Fruit fly (Drosophila melanogaster) whole organism, embryonic: Measurements from ENCODE around the gene ppl.

Experiments used
- B-H1 ChIP-seq: fragments of 200-800 bp; sonication (Bioruptor generic); IDR thresholded peaks from 3 replicates; pipeline ENCODE4 v1.3.6; 2022; ENCODE audit warnings: missing biosample characterization, missing genetic modification characterization
- CG12104 ChIP-seq: fragments of 200-800 bp; sonication (Bioruptor generic); optimal IDR thresholded peaks from 3 replicates; lab custom pipeline; 2016; ENCODE audit warnings: missing biosample characterization, missing genetic modification characterization
- CG12391 ChIP-seq: fragments of 200-800 bp; sonication (Bioruptor generic); optimal IDR thresholded peaks from 3 replicates; lab custom pipeline; 2018; ENCODE audit warnings: missing biosample characterization, mild to moderate bottlenecking, missing genetic modification characterization, moderate library complexity
- CG12659 ChIP-seq: fragments of 200-800 bp; sonication (Bioruptor generic); optimal IDR thresholded peaks from 3 replicates; lab custom pipeline; 2017; ENCODE audit warnings: mild to moderate bottlenecking, missing biosample characterization, missing genetic modification reagents, missing genetic modification characterization
- CG12942 ChIP-seq: fragments of 200-800 bp; sonication (Bioruptor generic); optimal IDR thresholded peaks from 3 replicates; lab custom pipeline; 2016; ENCODE audit warnings: missing biosample characterization, missing genetic modification characterization
- CG17802 ChIP-seq: fragments of 200-800 bp; sonication (Bioruptor generic); optimal IDR thresholded peaks from 2 replicates; lab custom pipeline; 2018; ENCODE audit warnings: missing biosample characterization, mild to moderate bottlenecking, missing genetic modification characterization, moderate library complexity
- CG17912 ChIP-seq: fragments of 200-800 bp; sonication (Bioruptor generic); optimal IDR thresholded peaks from 2 replicates; lab custom pipeline; 2018; ENCODE audit warnings: missing biosample characterization, mild to moderate bottlenecking, missing genetic modification characterization
- CG2875 ChIP-seq: fragments of 200-800 bp; sonication (Bioruptor generic); optimal IDR thresholded peaks from 2 replicates; lab custom pipeline; 2017; ENCODE audit warnings: missing biosample characterization, mild to moderate bottlenecking, missing genetic modification characterization, missing genetic modification reagents
- CG30403 ChIP-seq: fragments of 200-800 bp; sonication (Bioruptor generic); optimal IDR thresholded peaks from 3 replicates; lab custom pipeline; 2016; ENCODE audit warnings: missing biosample characterization, missing genetic modification characterization
- CG3065 ChIP-seq: fragments of 200-800 bp; sonication (Bioruptor generic); optimal IDR thresholded peaks from 2 replicates; lab custom pipeline; 2016; ENCODE audit warnings: missing biosample characterization, missing genetic modification characterization
- CG3407 ChIP-seq: fragments of 200-800 bp; sonication (Bioruptor generic); optimal IDR thresholded peaks from 2 replicates; lab custom pipeline; 2018; ENCODE audit warnings: missing biosample characterization, mild to moderate bottlenecking, missing genetic modification characterization
- CG34224 ChIP-seq: fragments of 200-800 bp; sonication (Bioruptor generic); IDR thresholded peaks from 3 replicates; pipeline ENCODE4 v1.3.6; 2022; ENCODE audit warnings: missing biosample characterization, missing genetic modification characterization; ENCODE audit not compliant: partially characterized antibody
- CG4820 ChIP-seq: fragments of 200-800 bp; sonication (Bioruptor generic); optimal IDR thresholded peaks from 3 replicates; lab custom pipeline; 2016; ENCODE audit warnings: missing biosample characterization, missing genetic modification characterization
- CG4854 ChIP-seq: fragments of 200-800 bp; sonication (Bioruptor generic); optimal IDR thresholded peaks from 2 replicates; lab custom pipeline; 2016; ENCODE audit warnings: missing biosample characterization, missing genetic modification characterization, inconsistent platforms
- CG5180 ChIP-seq: fragments of 200-800 bp; sonication (Bioruptor generic); optimal IDR thresholded peaks from 3 replicates; lab custom pipeline; 2017; ENCODE audit warnings: missing biosample characterization, missing genetic modification characterization, mild to moderate bottlenecking, moderate library complexity, missing genetic modification reagents
- CG7786 ChIP-seq: fragments of 200-800 bp; sonication (Bioruptor generic); optimal IDR thresholded peaks from 2 replicates; lab custom pipeline; 2016; ENCODE audit warnings: missing biosample characterization, missing genetic modification characterization
- CG8388 ChIP-seq: fragments of 200-800 bp; sonication (Bioruptor generic); optimal IDR thresholded peaks from 2 replicates; lab custom pipeline; 2019; ENCODE audit warnings: missing biosample characterization, mild to moderate bottlenecking, missing genetic modification characterization, moderate library complexity
- CG8478 ChIP-seq: fragments of >200 bp; optimal IDR thresholded peaks from 2 replicates; lab custom pipeline; 2018
- CG9437 ChIP-seq: fragments of 200-800 bp; sonication (Bioruptor generic); optimal IDR thresholded peaks from 2 replicates; lab custom pipeline; 2018; ENCODE audit warnings: missing biosample characterization, mild to moderate bottlenecking, missing genetic modification characterization
- Dll ChIP-seq: fragments of 200-800 bp; sonication (Bioruptor generic); IDR thresholded peaks from 4 replicates; pipeline ENCODE4 v1.3.6; 2022; ENCODE audit warnings: missing biosample characterization, missing genetic modification characterization; ENCODE audit not compliant: partially characterized antibody
- Ets97D ChIP-seq: fragments of 200-800 bp; sonication (Bioruptor generic); optimal IDR thresholded peaks from 3 replicates; lab custom pipeline; 2016; ENCODE audit warnings: missing biosample characterization, missing genetic modification characterization
- Gsc ChIP-seq: fragments of 200-800 bp; sonication (Bioruptor generic); IDR thresholded peaks from 2 replicates; pipeline ENCODE4 v1.3.6; 2022; ENCODE audit warnings: missing biosample characterization, missing genetic modification characterization
- MBD-R2 ChIP-seq: fragments of 200-800 bp; sonication (Bioruptor generic); IDR thresholded peaks from 2 replicates; pipeline ENCODE4 v1.3.6; 2022; ENCODE audit warnings: missing biosample characterization, missing genetic modification characterization
- Nf-YA ChIP-seq: fragments of 200-800 bp; sonication (Bioruptor generic); IDR thresholded peaks from 2 replicates; pipeline ENCODE4 v1.3.6; 2022; ENCODE audit warnings: missing biosample characterization, missing genetic modification characterization
- NfI ChIP-seq: fragments of 200-800 bp; sonication (Bioruptor generic); optimal IDR thresholded peaks from 3 replicates; lab custom pipeline; 2018; ENCODE audit warnings: missing biosample characterization, mild to moderate bottlenecking, missing genetic modification characterization, moderate library complexity
- Oli ChIP-seq: fragments of 200-800 bp; sonication (Bioruptor generic); optimal IDR thresholded peaks from 2 replicates; lab custom pipeline; 2018; ENCODE audit warnings: missing biosample characterization, mild to moderate bottlenecking, missing genetic modification characterization, moderate library complexity
- Pdp1 ChIP-seq, 2 experiments: fragments of 200-800 bp; sonication (Bioruptor generic); optimal IDR thresholded peaks; 3 replicates each; lab custom pipeline; 2016; ENCODE audit warnings: missing biosample characterization in 2 of 2, missing genetic modification characterization in 2 of 2, mild to moderate bottlenecking in 1 of 2, moderate library complexity in 1 of 2
- Rx ChIP-seq: fragments of 200-800 bp; sonication (Bioruptor generic); IDR thresholded peaks from 2 replicates; pipeline ENCODE4 v1.3.6; 2022; ENCODE audit warnings: missing biosample characterization, missing genetic modification characterization
- al ChIP-seq: fragments of 200-800 bp; sonication (Bioruptor generic); IDR thresholded peaks from 2 replicates; pipeline ENCODE4 v1.3.6; 2022; ENCODE audit warnings: missing biosample characterization, missing genetic modification characterization
- ase ChIP-seq: fragments of 200-800 bp; sonication (Bioruptor generic); IDR thresholded peaks from 3 replicates; pipeline ENCODE4 v1.3.6; 2022; ENCODE audit warnings: missing biosample characterization, missing genetic modification characterization
- bcd ChIP-seq: fragments of 200-800 bp; sonication (Bioruptor generic); optimal IDR thresholded peaks from 2 replicates; lab custom pipeline; 2017; ENCODE audit warnings: missing biosample characterization, mild to moderate bottlenecking, missing genetic modification characterization
- ci ChIP-seq: fragments of 200-800 bp; sonication (Bioruptor generic); IDR thresholded peaks from 3 replicates; pipeline ENCODE4 v1.3.6; 2022; ENCODE audit warnings: missing biosample characterization, missing genetic modification characterization
- crol ChIP-seq: fragments of 200-800 bp; sonication (Bioruptor generic); IDR thresholded peaks from 2 replicates; pipeline ENCODE4 v1.3.6; 2022; ENCODE audit warnings: missing biosample characterization, missing genetic modification characterization
- dati ChIP-seq: fragments of 200-800 bp; sonication (Bioruptor generic); IDR thresholded peaks from 2 replicates; pipeline ENCODE4 v1.3.6; 2022; ENCODE audit warnings: missing biosample characterization, missing genetic modification characterization
- disco-r ChIP-seq: fragments of 200-800 bp; sonication (Bioruptor generic); optimal IDR thresholded peaks from 2 replicates; lab custom pipeline; 2016; ENCODE audit warnings: missing biosample characterization, missing genetic modification characterization
- dmrt11E ChIP-seq: fragments of 200-800 bp; sonication (Bioruptor generic); optimal IDR thresholded peaks from 3 replicates; lab custom pipeline; 2018; ENCODE audit warnings: missing biosample characterization, mild to moderate bottlenecking, missing genetic modification characterization, moderate library complexity
- dpn ChIP-seq, 2 experiments: fragments of 200-800 bp; sonication (Bioruptor generic); optimal IDR thresholded peaks; 3 replicates each; lab custom pipeline; 2016; ENCODE audit warnings: missing biosample characterization in 2 of 2, missing genetic modification characterization in 2 of 2
- esg ChIP-seq: fragments of 200-800 bp; sonication (Bioruptor generic); conservative IDR thresholded peaks from 2 replicates; pipeline ENCODE4 v1.3.6; 2022; ENCODE audit warnings: missing biosample characterization, missing genetic modification characterization
- fd3F ChIP-seq: fragments of 200-800 bp; sonication (Bioruptor generic); optimal IDR thresholded peaks from 2 replicates; lab custom pipeline; 2018; ENCODE audit warnings: missing biosample characterization, mild to moderate bottlenecking, missing genetic modification characterization, moderate library complexity
- gcm ChIP-seq: fragments of 200-800 bp; sonication (Bioruptor generic); optimal IDR thresholded peaks from 2 replicates; lab custom pipeline; 2019; ENCODE audit warnings: missing biosample characterization, mild to moderate bottlenecking, missing genetic modification characterization, moderate library complexity
- gem ChIP-seq: fragments of 200-800 bp; sonication (Bioruptor generic); optimal IDR thresholded peaks from 2 replicates; lab custom pipeline; 2019; ENCODE audit warnings: missing biosample characterization, mild to moderate bottlenecking, missing genetic modification characterization, moderate library complexity
- hth ChIP-seq: fragments of >200 bp; optimal IDR thresholded peaks from 2 replicates; lab custom pipeline; 2017; ENCODE audit warnings: inconsistent platforms
- lab ChIP-seq: fragments of 200-800 bp; sonication (Bioruptor generic); optimal IDR thresholded peaks from 3 replicates; lab custom pipeline; 2017; ENCODE audit warnings: missing biosample characterization, missing genetic modification characterization, mild to moderate bottlenecking, moderate library complexity, missing genetic modification reagents
- lilli ChIP-seq: fragments of 200-800 bp; sonication (Bioruptor generic); optimal IDR thresholded peaks from 3 replicates; lab custom pipeline; 2016; ENCODE audit warnings: missing biosample characterization, missing genetic modification characterization
- lov ChIP-seq, 2 experiments: fragments of 200-800 bp in 1 of 2; fragments of >200 bp in 1 of 2; sonication (Bioruptor generic) in 1 of 2; IDR thresholded peaks in 1 of 2; optimal IDR thresholded peaks in 1 of 2; 2 replicates in 1 of 2; 3 replicates in 1 of 2; pipeline versions ENCODE4 v1.3.6 to Lab custom; 2017 to 2022; ENCODE audit warnings: missing biosample characterization in 1 of 2, missing genetic modification characterization in 1 of 2
- pfk ChIP-seq: fragments of 200-800 bp; sonication (Bioruptor generic); optimal IDR thresholded peaks from 2 replicates; lab custom pipeline; 2018; ENCODE audit warnings: missing biosample characterization, mild to moderate bottlenecking, missing genetic modification characterization, moderate library complexity
- salm ChIP-seq: fragments of 200-800 bp; sonication (Bioruptor generic); optimal IDR thresholded peaks from 2 replicates; lab custom pipeline; 2018; ENCODE audit warnings: missing biosample characterization, mild to moderate bottlenecking, missing genetic modification characterization
- twi ChIP-seq: fragments of 200-800 bp; optimal IDR thresholded peaks from 2 replicates; lab custom pipeline; 2019; ENCODE audit warnings: missing biosample characterization, mild to moderate bottlenecking, missing genetic modification characterization, moderate library complexity
- vnd ChIP-seq: fragments of 200-800 bp; sonication (Bioruptor generic); IDR thresholded peaks from 3 replicates; pipeline ENCODE4 v1.3.6; 2022; ENCODE audit warnings: missing biosample characterization, missing genetic modification characterization; ENCODE audit not compliant: partially characterized antibody
- yki ChIP-seq: fragments of >200 bp; optimal IDR thresholded peaks from 3 replicates; lab custom pipeline; 2018

The ppl gene

DNA sequence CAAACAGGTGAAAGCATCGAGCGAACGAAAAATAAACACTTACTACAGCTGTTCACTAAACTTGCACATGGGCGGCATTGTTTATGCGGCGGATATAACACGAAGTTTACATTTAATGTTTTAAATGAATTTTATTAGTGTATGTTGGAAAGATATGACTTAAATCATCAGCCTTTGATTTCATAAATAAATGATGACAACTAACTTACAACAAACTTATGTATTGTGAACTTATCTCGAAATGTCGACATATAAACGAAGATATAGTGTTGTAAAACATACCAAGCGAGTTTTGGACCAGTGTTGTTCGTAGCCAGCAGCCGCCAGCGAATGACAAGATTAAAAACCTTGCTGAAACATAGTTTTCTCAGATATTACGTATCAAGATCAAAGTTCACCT is 23.1 kb upstream of the ppl start, which contains the start of the genes CG11309 and CG7632 (continued):
- TF ChIP-seq dati, result peak; percentile 95
- TF ChIP-seq fd3F (GFP tag; lab: Kevin White, UChicago), result peak; percentile 98
- TF ChIP-seq CG8388 (GFP tag; lab: Kevin White, UChicago), result peak; percentile 100
- TF ChIP-seq B-H1 (GFP tag; lab: Robert Waterston, UW), result peak; percentile 96
- TF ChIP-seq disco-r (GFP tag; lab: Kevin White, UChicago), result peak; percentile 97
- peak; percentile 96 for TF ChIP-seq CG9437 (GFP tag; lab: Kevin White, UChicago)
- TF ChIP-seq lilli, result peak; percentile 99
- peak; percentile 100 for TF ChIP-seq gcm (GFP tag; lab: Kevin White, UChicago)
- peak; percentile 97 for TF ChIP-seq ase (GFP tag; lab: Robert Waterston, UW)
- TF ChIP-seq twi, result peak; percentile 99
- TF ChIP-seq CG3407 (GFP tag; lab: Kevin White, UChicago), result peak; percentile 98
- peak; percentile 99 for TF ChIP-seq CG2875 (GFP tag; lab: Kevin White, UChicago)
- no peak; the same call in 2 of the 3 replicates for TF ChIP-seq CG34224 (GFP tag; lab: Robert Waterston, UW)
- TF ChIP-seq lab (GFP tag; lab: Kevin White, UChicago), result peak; percentile 100
- TF ChIP-seq CG8478 (lab: Kevin White, UChicago), result no peak
- TF ChIP-seq gem (tag; lab: Kevin White, UChicago), result peak; percentile 100
- TF ChIP-seq NfI (GFP tag; lab: Kevin White, UChicago), result peak; percentile 99
- TF ChIP-seq dpn (GFP tag; optimal IDR thresholded peaks at IDR 0.05; lab: Kevin White, UChicago), result peak; percentile 98 to 99
- peak; percentile 97 for TF ChIP-seq Rx (GFP tag; lab: Robert Waterston, UW)
- peak; percentile 100 for TF ChIP-seq CG12391 (tag; lab: Kevin White, UChicago)
- peak; percentile 95 for TF ChIP-seq Ets97D (GFP tag; lab: Kevin White, UChicago)
- peak; percentile 100 for TF ChIP-seq ci (GFP tag; lab: Robert Waterston, UW)
- peak; percentile 88 for TF ChIP-seq pfk (GFP tag; lab: Kevin White, UChicago)
- TF ChIP-seq CG12942 (GFP tag; lab: Kevin White, UChicago), result peak; percentile 98
- TF ChIP-seq CG4820 (GFP tag; lab: Kevin White, UChicago), result peak; percentile 100
- TF ChIP-seq CG3065 (GFP tag; lab: Kevin White, UChicago), result peak; percentile 97
- peak; percentile 98 for TF ChIP-seq MBD-R2 (GFP tag; lab: Robert Waterston, UW)
- TF ChIP-seq CG12659 (GFP tag; lab: Kevin White, UChicago), result peak; percentile 100
- TF ChIP-seq Gsc (GFP tag; lab: Robert Waterston, UW), result peak; percentile 61; the same call in 1 of the 2 replicates
- TF ChIP-seq al (GFP tag; lab: Robert Waterston, UW), result peak; percentile 93
- peak; percentile 49; the same call in 1 of the 4 replicates for TF ChIP-seq Dll (GFP tag; lab: Robert Waterston, UW)
- TF ChIP-seq vnd (GFP tag; lab: Robert Waterston, UW), result no peak
- no peak for TF ChIP-seq hth (lab: Kevin White, UChicago)
- peak; percentile 94 for TF ChIP-seq CG5180 (GFP tag; lab: Kevin White, UChicago)
- TF ChIP-seq CG30403 (GFP tag; lab: Kevin White, UChicago), result peak; percentile 99
- TF ChIP-seq salm (tag; lab: Kevin White, UChicago), result peak; percentile 100
- peak; percentile 93 for TF ChIP-seq CG17802 (tag; lab: Kevin White, UChicago)
- peak; percentile 100 for TF ChIP-seq CG12104 (GFP tag; lab: Kevin White, UChicago)
- peak; percentile 71 for TF ChIP-seq crol (GFP tag; lab: Robert Waterston, UW)
- peak; percentile 98 for TF ChIP-seq Pdp1 (GFP tag; optimal IDR thresholded peaks at IDR 0.05; lab: Kevin White, UChicago)
- TF ChIP-seq Oli, result peak; percentile 99
- TF ChIP-seq esg, result peak; percentile 96
- TF ChIP-seq bcd (GFP tag; lab: Kevin White, UChicago), result peak; percentile 99
- TF ChIP-seq CG4854, result peak; percentile 99
- peak; percentile 97 for TF ChIP-seq Nf-YA (GFP tag; lab: Robert Waterston, UW)
- peak; percentile 57 for TF ChIP-seq yki
- no peak for TF ChIP-seq lov (optimal IDR thresholded peaks at IDR 0.05; lab: Kevin White, UChicago)
- TF ChIP-seq lov (GFP tag; IDR thresholded peaks at IDR 0.05; lab: Robert Waterston, UW), result peak; percentile 99
- peak; percentile 99 for TF ChIP-seq CG17912 (GFP tag; lab: Kevin White, UChicago)
- peak; percentile 100 for TF ChIP-seq dmrt11E (tag; lab: Kevin White, UChicago)
- TF ChIP-seq CG7786 (GFP tag; lab: Kevin White, UChicago), result peak; percentile 98
